Fruit fly (Drosophila melanogaster) whole organism, wandering third instar larva: ENCODE measurements around the gene CG5388.

Experiments
- Abd-B ChIP-seq: fragments of >200 bp; optimal IDR thresholded peaks from 2 replicates; lab custom pipeline; 2017; ENCODE audit warnings: missing biosample characterization, missing genetic modification characterization
- CG32264 ChIP-seq: fragments of 200-800 bp; sonication (Bioruptor generic); optimal IDR thresholded peaks from 2 replicates; lab custom pipeline; 2016; ENCODE audit warnings: missing biosample characterization, missing genetic modification characterization
- CG9705 ChIP-seq: fragments of 200-800 bp; sonication (Bioruptor generic); optimal IDR thresholded peaks from 2 replicates; lab custom pipeline; 2018; ENCODE audit warnings: missing biosample characterization, mild to moderate bottlenecking, missing genetic modification characterization
- CrebA ChIP-seq: fragments of 200-800 bp; sonication (Bioruptor generic); optimal IDR thresholded peaks from 2 replicates; lab custom pipeline; 2016; ENCODE audit warnings: missing biosample characterization, mild to moderate bottlenecking, missing genetic modification characterization, borderline replicate concordance
- Dfd ChIP-seq: fragments of >200 bp; optimal IDR thresholded peaks from 2 replicates; lab custom pipeline; 2017; ENCODE audit warnings: missing biosample characterization, missing genetic modification characterization
- Dif ChIP-seq: fragments of 200-275, 200-300 bp; sonication (Bioruptor generic); optimal IDR thresholded peaks from 2 replicates; lab custom pipeline; 2018; ENCODE audit warnings: missing biosample characterization, missing genetic modification characterization; ENCODE audit not compliant: partially characterized antibody
- GATAd ChIP-seq: sonication (Bioruptor generic); optimal IDR thresholded peaks from 2 replicates; lab custom pipeline; 2016; ENCODE audit warnings: missing biosample characterization, missing genetic modification characterization
- Hnf4 ChIP-seq: fragments of 200-800 bp; sonication (Bioruptor generic); optimal IDR thresholded peaks from 2 replicates; lab custom pipeline; 2016; ENCODE audit warnings: missing biosample characterization, mild to moderate bottlenecking, missing genetic modification characterization
- Hr78 ChIP-seq: fragments of >200 bp; optimal IDR thresholded peaks from 2 replicates; lab custom pipeline; 2017; ENCODE audit warnings: missing biosample characterization, missing genetic modification characterization
- Hr83 ChIP-seq: fragments of 200-300 bp; sonication (Bioruptor generic); optimal IDR thresholded peaks from 2 replicates; lab custom pipeline; 2016; ENCODE audit warnings: missing biosample characterization, mild to moderate bottlenecking, missing genetic modification characterization, moderate library complexity; ENCODE audit not compliant: poor library complexity, severe bottlenecking
- Jra ChIP-seq: sonication (Bioruptor generic); optimal IDR thresholded peaks from 2 replicates; lab custom pipeline; 2016; ENCODE audit warnings: missing biosample characterization, missing genetic modification characterization
- Mio ChIP-seq: sonication (Bioruptor generic); optimal IDR thresholded peaks from 2 replicates; lab custom pipeline; 2016; ENCODE audit warnings: missing biosample characterization, missing genetic modification characterization
- Myc ChIP-seq: fragments of >200 bp; optimal IDR thresholded peaks from 2 replicates; lab custom pipeline; 2017
- N ChIP-seq: fragments of >200 bp; optimal IDR thresholded peaks from 2 replicates; lab custom pipeline; 2018; ENCODE audit warnings: missing biosample characterization, missing external identifiers, missing genetic modification characterization
- Rel ChIP-seq, 2 experiments: fragments of 200-800 bp; sonication (Bioruptor generic) in 1 of 2; optimal IDR thresholded peaks; 2 replicates in 1 of 2; 3 replicates in 1 of 2; lab custom pipeline; 2016 to 2019; ENCODE audit warnings: mild to moderate bottlenecking in 2 of 2, missing biosample characterization in 2 of 2, missing genetic modification characterization in 2 of 2, moderate library complexity in 1 of 2
- Vsx2 ChIP-seq: fragments of 200-300, 225-300 bp; sonication (Bioruptor generic); optimal IDR thresholded peaks from 2 replicates; lab custom pipeline; 2018; ENCODE audit warnings: missing biosample characterization, missing genetic modification characterization; ENCODE audit not compliant: partially characterized antibody
- br ChIP-seq: fragments of 200-800 bp; sonication (Bioruptor generic); optimal IDR thresholded peaks from 2 replicates; lab custom pipeline; 2016; ENCODE audit warnings: missing biosample characterization, missing genetic modification characterization
- brk ChIP-seq: fragments of 200-800 bp; sonication (Bioruptor generic); optimal IDR thresholded peaks from 2 replicates; lab custom pipeline; 2016; ENCODE audit warnings: missing biosample characterization, mild to moderate bottlenecking, missing genetic modification characterization
- dl ChIP-seq, 2 experiments: fragments of 175-275, 200-275 bp in 1 of 2; fragments of 200-275 bp in 1 of 2; sonication (Bioruptor generic); optimal IDR thresholded peaks; lab custom pipeline; 2018; ENCODE audit warnings: mild to moderate bottlenecking in 2 of 2, missing biosample characterization in 2 of 2, missing genetic modification characterization in 2 of 2, moderate library complexity in 2 of 2; ENCODE audit not compliant: partially characterized antibody in 2 of 2, insufficient read depth in 1 of 2
- dmrt93B ChIP-seq: fragments of 200-800 bp; sonication (Bioruptor generic); optimal IDR thresholded peaks from 2 replicates; lab custom pipeline; 2018; ENCODE audit warnings: missing biosample characterization, mild to moderate bottlenecking, missing genetic modification characterization
- dsf ChIP-seq: sonication (Bioruptor generic); optimal IDR thresholded peaks from 2 replicates; lab custom pipeline; 2016; ENCODE audit warnings: missing biosample characterization, missing genetic modification characterization, borderline replicate concordance
- ey ChIP-seq: fragments of 200-800 bp; sonication (Bioruptor generic); optimal IDR thresholded peaks from 2 replicates; lab custom pipeline; 2016; ENCODE audit warnings: missing biosample characterization, missing genetic modification characterization
- foxo ChIP-seq, 2 experiments: fragments of 200-800 bp; sonication (Bioruptor generic); optimal IDR thresholded peaks; 2 replicates in 1 of 2; 3 replicates in 1 of 2; lab custom pipeline; 2016 to 2017; ENCODE audit warnings: missing biosample characterization in 2 of 2, missing genetic modification characterization in 2 of 2
- fru ChIP-seq: fragments of 200-800 bp; sonication (Bioruptor generic); optimal IDR thresholded peaks from 3 replicates; lab custom pipeline; 2016; ENCODE audit warnings: missing biosample characterization, mild to moderate bottlenecking, missing genetic modification characterization
- h ChIP-seq: fragments of 200-800 bp; sonication (Bioruptor generic); optimal IDR thresholded peaks from 3 replicates; lab custom pipeline; 2016; ENCODE audit warnings: missing biosample characterization, mild to moderate bottlenecking, missing genetic modification characterization
- jim ChIP-seq: fragments of 175-275, 200-325 bp; sonication (Bioruptor generic); optimal IDR thresholded peaks from 2 replicates; lab custom pipeline; 2016; ENCODE audit warnings: missing biosample characterization, mild to moderate bottlenecking, missing genetic modification characterization
- lola ChIP-seq: fragments of >200 bp; optimal IDR thresholded peaks from 2 replicates; lab custom pipeline; 2017; ENCODE audit warnings: missing biosample characterization, missing genetic modification characterization
- psq ChIP-seq: fragments of 200-800 bp; sonication (Bioruptor generic); optimal IDR thresholded peaks from 3 replicates; lab custom pipeline; 2017; ENCODE audit warnings: missing biosample characterization, mild to moderate bottlenecking, missing genetic modification characterization, moderate library complexity
- rgr ChIP-seq: fragments of 200-800 bp; sonication (Bioruptor generic); optimal IDR thresholded peaks from 3 replicates; lab custom pipeline; 2016; ENCODE audit warnings: missing biosample characterization, mild to moderate bottlenecking, missing genetic modification characterization
- sage ChIP-seq: fragments of 200-800 bp; sonication (Bioruptor generic); optimal IDR thresholded peaks from 2 replicates; lab custom pipeline; 2016; ENCODE audit warnings: missing biosample characterization, mild to moderate bottlenecking, missing genetic modification characterization
- sv ChIP-seq: fragments of 200-800 bp; sonication (Bioruptor generic); optimal IDR thresholded peaks from 3 replicates; lab custom pipeline; 2016; ENCODE audit warnings: missing biosample characterization, missing genetic modification characterization
- tai ChIP-seq: sonication (Bioruptor generic); optimal IDR thresholded peaks from 2 replicates; lab custom pipeline; 2016; ENCODE audit warnings: missing biosample characterization, missing genetic modification characterization
- usp ChIP-seq: fragments of >200 bp; optimal IDR thresholded peaks from 2 replicates; lab custom pipeline; 2017; ENCODE audit warnings: missing biosample characterization, missing genetic modification characterization
- woc ChIP-seq: sonication (Bioruptor generic); optimal IDR thresholded peaks from 2 replicates; lab custom pipeline; 2016; ENCODE audit warnings: missing biosample characterization, mild to moderate bottlenecking, missing genetic modification characterization

CG5388 gene

dm6 chr3R:22340207-22340606, at the start of gene CG5388:
Gene CG5388 (minus strand): TSS chr3R:22340307.
- no peak for TF ChIP-seq usp
- TF ChIP-seq h (GFP tag; lab: Kevin White, UChicago): no peak
- TF ChIP-seq tai (GFP tag; lab: Kevin White, UChicago): no peak
- TF ChIP-seq GATAd: no peak
- TF ChIP-seq Abd-B (GFP tag; lab: Kevin White, UChicago): no peak
- no peak for TF ChIP-seq Hr78 (GFP tag; lab: Kevin White, UChicago)
- no peak for TF ChIP-seq Jra (GFP tag; lab: Kevin White, UChicago)
- no peak for TF ChIP-seq psq
- TF ChIP-seq dl (GFP tag; optimal IDR thresholded peaks at IDR 0.05; lab: Kevin White, UChicago; ENCODE audit: insufficient read depth in 1 of 2, partially characterized antibody in 2 of 2): no peak
- TF ChIP-seq ey: no peak
- no peak for TF ChIP-seq Hnf4 (GFP tag; lab: Kevin White, UChicago)
- no peak for TF ChIP-seq dsf (GFP tag; lab: Kevin White, UChicago)
- no peak for TF ChIP-seq br (GFP tag; lab: Kevin White, UChicago)
- TF ChIP-seq Dfd (GFP tag; lab: Kevin White, UChicago): no peak
- no peak for TF ChIP-seq Mio
- TF ChIP-seq CG9705 (GFP tag; lab: Kevin White, UChicago): no peak
- TF ChIP-seq CrebA: no peak
- no peak for TF ChIP-seq fru (GFP tag; lab: Kevin White, UChicago)

dm6 chr3R:22389614-22390013, 49.5 kb upstream of the CG5388 start, which contains the start of the genes CAH8 and CG7059:
Gene CAH8 (minus strand): TSS chr3R:22389714.
Gene CG7059 (plus strand): TSS chr3R:22389780.
- TF ChIP-seq Hr78 (GFP tag; lab: Kevin White, UChicago) (no peak), sage (no peak), dmrt93B (GFP tag; lab: Kevin White, UChicago) (no peak), Mio (no peak), Myc (no peak), Vsx2 (GFP tag; lab: Kevin White, UChicago) (no peak), Hnf4 (GFP tag; lab: Kevin White, UChicago) (no peak), Dif (GFP tag; lab: Kevin White, UChicago) (no peak), CG32264 (GFP tag; lab: Kevin White, UChicago) (no peak), Dfd (GFP tag; lab: Kevin White, UChicago) (no peak), CrebA (no peak), jim (GFP tag; lab: Kevin White, UChicago) (no peak), sv (no peak), Rel (GFP tag; optimal IDR thresholded peaks at IDR 0.05; lab: Kevin White, UChicago) (no peak), Rel (tag; optimal IDR thresholded peaks at IDR 0.05; lab: Kevin White, UChicago) (no peak), foxo (GFP tag; optimal IDR thresholded peaks at IDR 0.05; lab: Kevin White, UChicago) (no peak), CG9705 (GFP tag; lab: Kevin White, UChicago) (no peak), h (GFP tag; lab: Kevin White, UChicago) (no peak), brk (GFP tag; lab: Kevin White, UChicago) (no peak), Abd-B (GFP tag; lab: Kevin White, UChicago) (no peak)
- TF ChIP-seq, all 38 proteins: peak for 0

- TF ChIP-seq fru (GFP tag; lab: Kevin White, UChicago) (no peak), ey (no peak), Dif (GFP tag; lab: Kevin White, UChicago) (no peak), Hr78 (GFP tag; lab: Kevin White, UChicago) (no peak), dsf (GFP tag; lab: Kevin White, UChicago) (no peak), woc (GFP tag; lab: Kevin White, UChicago) (no peak), lola (GFP tag; lab: Kevin White, UChicago) (no peak), CG9705 (GFP tag; lab: Kevin White, UChicago) (no peak), tai (GFP tag; lab: Kevin White, UChicago) (no peak), Hr83 (GFP tag; lab: Kevin White, UChicago) (no peak), psq (no peak), Dfd (GFP tag; lab: Kevin White, UChicago) (no peak), dl (GFP tag; optimal IDR thresholded peaks at IDR 0.05; lab: Kevin White, UChicago; ENCODE audit: insufficient read depth in 1 of 2, partially characterized antibody in 2 of 2) (no peak), sage (no peak), usp (no peak), sv (no peak), dmrt93B (GFP tag; lab: Kevin White, UChicago) (no peak), rgr (GFP tag; lab: Kevin White, UChicago) (no peak), N (GFP tag; lab: Kevin White, UChicago) (no peak)
- TF ChIP-seq, all 38 proteins: peak for 0
Measured at dm6 chr3R:22381735-22382134, 41.6 kb upstream of the CG5388 start, which contains the start of gene Gpdh3. Gene Gpdh3 (plus strand): TSS chr3R:22382035.
